Worm (Caenorhabditis elegans): ENCODE data around the gene spp-12.

spp-12 gene

DNA sequence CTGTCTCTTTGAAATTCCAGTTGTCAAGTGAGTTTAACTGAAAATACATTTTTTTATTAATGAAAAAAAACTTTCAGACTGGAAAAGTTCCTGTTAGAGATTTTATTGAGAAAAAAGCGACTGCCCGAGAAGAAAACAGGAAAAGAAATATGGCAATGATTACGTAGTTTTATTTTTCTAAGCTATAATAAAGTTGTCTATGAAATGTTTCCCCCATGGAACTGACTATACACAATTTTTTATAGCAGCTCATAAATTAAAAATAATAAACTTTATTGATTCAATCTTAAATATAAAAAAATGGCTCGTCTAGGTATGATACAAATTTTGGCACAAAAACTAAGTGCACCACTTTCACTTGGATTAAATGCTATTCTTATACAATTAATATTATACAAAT lies 12.9 kb downstream of the spp-12 start, which contains the start of gene C06B3.1:
TSS of gene C06B3.1 (plus strand) at position 301 of the 400 bp plus-strand sequence.
- TF ChIP-seq lin-13 (GFP tag; optimal IDR thresholded peaks at IDR 0.05) (no peak), lsy-2 (tag; optimal IDR thresholded peaks at IDR 0.05) (no peak)

- TF ChIP-seq ceh-82 (tag; optimal IDR thresholded peaks at IDR 0.05) (no peak), Y55F3AM.14 (GFP tag; optimal IDR thresholded peaks at IDR 0.05) (no peak), lin-11 (tag; optimal IDR thresholded peaks at IDR 0.05) (no peak), blmp-1 (tag; optimal IDR thresholded peaks at IDR 0.05; ENCODE audit: insufficient read depth) (no peak), elt-3 (tag; optimal IDR thresholded peaks at IDR 0.05) (no peak), F13H6.1 (tag; optimal IDR thresholded peaks at IDR 0.05) (no peak), mbf-1 (tag; optimal IDR thresholded peaks at IDR 0.05) (no peak), mab-5 (tag; optimal IDR thresholded peaks at IDR 0.05) (no peak)
Measured at ce11 chrV:13904446-13904845, 14.8 kb downstream of the spp-12 start, which contains the start of gene stdh-3. Gene stdh-3, plus strand, starts transcription at chrV:13904611.

DNA sequence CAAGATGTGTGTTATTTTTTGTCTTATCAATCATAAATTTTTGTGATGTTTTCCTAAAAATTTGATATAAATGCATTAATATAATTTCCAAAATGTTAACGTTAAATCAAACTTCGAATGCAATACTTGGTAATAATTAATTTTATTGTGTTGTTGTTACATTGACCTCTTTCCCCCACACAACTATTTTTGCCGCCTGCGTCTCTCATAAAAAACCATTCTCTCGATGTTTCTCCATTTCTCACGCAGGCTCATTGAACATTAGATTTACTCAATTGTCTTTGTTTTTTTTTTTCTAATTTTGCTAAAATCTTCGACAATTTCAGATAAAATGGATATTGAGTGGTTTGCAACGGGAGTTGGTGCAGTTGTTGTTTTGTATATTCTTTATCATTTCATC lies 16.6 kb downstream of the spp-12 start, which contains the start of gene stdh-1:
TSS of gene stdh-1 (plus strand) at position 327 of the 400 bp plus-strand sequence.
- TF ChIP-seq nhr-237 (tag; optimal IDR thresholded peaks at IDR 0.05): no peak
- TF ChIP-seq C34F6.9 (tag; optimal IDR thresholded peaks at IDR 0.05): peak; percentile 34
- TF ChIP-seq F13H6.1 (tag; optimal IDR thresholded peaks at IDR 0.05): no peak
- TF ChIP-seq lsy-2 (tag; optimal IDR thresholded peaks at IDR 0.05): no peak
- TF ChIP-seq nhr-129 (tag; optimal IDR thresholded peaks at IDR 0.05): peak; percentile 21
- TF ChIP-seq sem-4 (tag; optimal IDR thresholded peaks at IDR 0.05): no peak
- peak; percentile 4 for TF ChIP-seq nhr-21 (tag; optimal IDR thresholded peaks at IDR 0.05)
- TF ChIP-seq ama-1 (optimal IDR thresholded peaks at IDR 0.05): no peak
- TF ChIP-seq nhr-23 (tag; optimal IDR thresholded peaks at IDR 0.05): no peak
- TF ChIP-seq sma-9 (GFP tag; optimal IDR thresholded peaks at IDR 0.05): peak; percentile 28
- TF ChIP-seq sma-9 (tag; optimal IDR thresholded peaks at IDR 0.05): no peak
- TF ChIP-seq ztf-1 (GFP tag; conservative IDR thresholded peaks at IDR 0.05): no peak

- TF ChIP-seq mab-5 (tag; optimal IDR thresholded peaks at IDR 0.05) (no peak), dmd-4 (tag; optimal IDR thresholded peaks at IDR 0.05) (no peak), lin-13 (GFP tag; optimal IDR thresholded peaks at IDR 0.05) (peak; percentile 49), nhr-12 (tag; optimal IDR thresholded peaks at IDR 0.05) (peak; percentile 35), nhr-25 (tag; optimal IDR thresholded peaks at IDR 0.05) (peak; percentile 22), alr-1 (tag; optimal IDR thresholded peaks at IDR 0.05) (no peak), elt-3 (tag; optimal IDR thresholded peaks at IDR 0.05) (no peak), ztf-11 (tag; optimal IDR thresholded peaks at IDR 0.05) (no peak), elt-1 (tag; optimal IDR thresholded peaks at IDR 0.05) (no peak), nhr-129 (tag; optimal IDR thresholded peaks at IDR 0.05) (peak; percentile 58), sma-9 (GFP tag; optimal IDR thresholded peaks at IDR 0.05) (peak; percentile 42), sma-9 (tag; optimal IDR thresholded peaks at IDR 0.05) (no peak), lsy-2 (tag; optimal IDR thresholded peaks at IDR 0.05) (peak in 1 of 2 experiments; percentile 60), blmp-1 (tag; optimal IDR thresholded peaks at IDR 0.05; ENCODE audit: insufficient read depth) (no peak), gmeb-1 (tag; optimal IDR thresholded peaks at IDR 0.05) (peak; percentile 64), nhr-21 (tag; optimal IDR thresholded peaks at IDR 0.05) (peak; percentile 46), ceh-82 (tag; optimal IDR thresholded peaks at IDR 0.05) (no peak), sma-3 (GFP tag; optimal IDR thresholded peaks at IDR 0.05) (peak; percentile 62), Y55F3AM.14 (GFP tag; optimal IDR thresholded peaks at IDR 0.05) (peak; percentile 47), nhr-11 (tag; optimal IDR thresholded peaks at IDR 0.05) (no peak), F13H6.1 (tag; optimal IDR thresholded peaks at IDR 0.05) (peak; percentile 11), lin-39 (tag; optimal IDR thresholded peaks at IDR 0.05) (no peak), C34F6.9 (tag; optimal IDR thresholded peaks at IDR 0.05) (peak; percentile 21), sem-4 (tag; optimal IDR thresholded peaks at IDR 0.05) (peak; percentile 17), ama-1 (optimal IDR thresholded peaks at IDR 0.05) (peak; percentile 96), ztf-4 (tag; optimal IDR thresholded peaks at IDR 0.05) (peak; percentile 53), crh-2 (tag; optimal IDR thresholded peaks at IDR 0.05) (peak; percentile 62)
Measured at ce11 chrV:13907557-13908104, 18.0 kb downstream of the spp-12 start.

- no peak for TF ChIP-seq elt-1 (tag; optimal IDR thresholded peaks at IDR 0.05)
- peak; percentile 66 for TF ChIP-seq ztf-4 (tag; optimal IDR thresholded peaks at IDR 0.05)
- TF ChIP-seq unc-55 (GFP tag; optimal IDR thresholded peaks at IDR 0.05): no peak
- no peak for TF ChIP-seq crh-2 (tag; optimal IDR thresholded peaks at IDR 0.05)
- TF ChIP-seq skn-1 (tag; optimal IDR thresholded peaks at IDR 0.05): no peak
- peak; percentile 29 for TF ChIP-seq Y55F3AM.14 (GFP tag; optimal IDR thresholded peaks at IDR 0.05)
- no peak for TF ChIP-seq nhr-77 (tag; optimal IDR thresholded peaks at IDR 0.05)
- TF ChIP-seq elt-3 (tag; optimal IDR thresholded peaks at IDR 0.05): no peak
- TF ChIP-seq mab-5 (tag; optimal IDR thresholded peaks at IDR 0.05): no peak
- TF ChIP-seq snpc-4 (tag; optimal IDR thresholded peaks at IDR 0.05): no peak
- TF ChIP-seq ZK546.5 (tag; optimal IDR thresholded peaks at IDR 0.05): no peak
- no peak for TF ChIP-seq gmeb-1 (tag; optimal IDR thresholded peaks at IDR 0.05)
- peak in 1 of 2 experiments; percentile 38 for TF ChIP-seq lsy-2 (tag; optimal IDR thresholded peaks at IDR 0.05)
- no peak for TF ChIP-seq sma-3 (GFP tag; optimal IDR thresholded peaks at IDR 0.05)
- peak; percentile 8 for TF ChIP-seq sma-9 (GFP tag; optimal IDR thresholded peaks at IDR 0.05)
- TF ChIP-seq sma-9 (tag; optimal IDR thresholded peaks at IDR 0.05): no peak
- no peak for TF ChIP-seq peb-1 (tag; optimal IDR thresholded peaks at IDR 0.05)
- TF ChIP-seq lin-13 (GFP tag; optimal IDR thresholded peaks at IDR 0.05): no peak
- TF ChIP-seq ama-1 (optimal IDR thresholded peaks at IDR 0.05): peak; percentile 92
- TF ChIP-seq mbf-1 (tag; optimal IDR thresholded peaks at IDR 0.05): no peak
- no peak for TF ChIP-seq nhr-25 (tag; optimal IDR thresholded peaks at IDR 0.05)
Measured at ce11 chrV:13908120-13908915, 18.7 kb downstream of the spp-12 start.
